Worm (Caenorhabditis elegans) whole organism, L4 larva: Measurements from ENCODE around the gene nhr-98.
A peak's percentile ranks its signal among the peaks of the same experiment; 100 is the strongest.

Experiments
- F49E8.2 ChIP-seq: sonication (generic microtip); optimal IDR thresholded peaks from 2 replicates; lab custom pipeline; 2016; ENCODE audit warnings: missing compliant biosample characterization, mild to moderate bottlenecking, missing genetic modification characterization, borderline replicate concordance
- ceh-82 ChIP-seq: sonication (generic microtip); optimal IDR thresholded peaks from 2 replicates; lab custom pipeline; 2017; ENCODE audit warnings: missing biosample characterization, missing genetic modification characterization
- egl-43 ChIP-seq: fragments of 200-800 bp; sonication (Bioruptor generic); IDR thresholded peaks from 2 replicates; pipeline ENCODE4 v1.3.6; 2022; ENCODE audit warnings: missing genetic modification reagents, missing genetic modification characterization, missing compliant biosample characterization
- fkh-10 ChIP-seq: fragments of 150-350 bp; optimal IDR thresholded peaks from 2 replicates; lab custom pipeline; 2014; ENCODE audit warnings: missing biosample characterization, missing genetic modification reagents, missing genetic modification characterization
- hlh-11 ChIP-seq: fragments of 200-800 bp; sonication (Bioruptor generic); optimal IDR thresholded peaks from 2 replicates; lab custom pipeline; 2018; ENCODE audit warnings: mild to moderate bottlenecking, missing genetic modification characterization, missing compliant biosample characterization
- hlh-30 ChIP-seq: sonication (generic microtip); optimal IDR thresholded peaks from 2 replicates; lab custom pipeline; 2017; ENCODE audit warnings: antibody characterized with exemption, mild to moderate bottlenecking, missing genetic modification characterization, missing compliant biosample characterization; ENCODE audit not compliant: insufficient read depth
- lin-1 ChIP-seq: fragments of 200-800 bp; sonication (Bioruptor generic); IDR thresholded peaks from 2 replicates; pipeline ENCODE4 v1.3.6; 2022; ENCODE audit warnings: missing genetic modification reagents, missing genetic modification characterization, missing compliant biosample characterization
- lir-3 ChIP-seq: sonication (generic microtip); optimal IDR thresholded peaks from 2 replicates; lab custom pipeline; 2016; ENCODE audit warnings: mild to moderate bottlenecking, missing genetic modification characterization, missing compliant biosample characterization
- mxl-2 ChIP-seq: fragments of 200-800 bp; sonication (Bioruptor generic); conservative IDR thresholded peaks from 2 replicates; pipeline ENCODE4 v1.3.6; 2022; ENCODE audit warnings: missing genetic modification reagents, missing genetic modification characterization, missing compliant biosample characterization
- nhr-28 ChIP-seq: fragments of 150-350 bp; optimal IDR thresholded peaks from 2 replicates; lab custom pipeline; 2014; ENCODE audit warnings: missing biosample characterization, missing genetic modification characterization
- unc-39 ChIP-seq: sonication (generic microtip); optimal IDR thresholded peaks from 2 replicates; lab custom pipeline; 2017; ENCODE audit warnings: missing biosample characterization, missing genetic modification characterization
- unc-62 ChIP-seq, 3 experiments: fragments of 150-350 bp in 1 of 3; sonication (generic microtip); optimal IDR thresholded peaks in 2 of 3; peaks in 1 of 3; 1 replicate in 1 of 3; 2 replicates in 2 of 3; lab custom pipeline; 2014 to 2017; ENCODE audit warnings: missing biosample characterization in 3 of 3, missing genetic modification characterization in 3 of 3, missing genetic modification reagents in 3 of 3, missing genotype in 1 of 3
- ztf-11 ChIP-seq: fragments of 150-350 bp; optimal IDR thresholded peaks from 2 replicates; lab custom pipeline; 2014; ENCODE audit warnings: missing biosample characterization, missing genetic modification characterization

ce11 chrV:450757-451501 lies 2.7 kb upstream of the nhr-98 start, which contains the start of gene nhr-123:
- TF ChIP-seq nhr-28 (peak; percentile 46), ceh-82 (tag; lab: Kevin White, UChicago) (no peak), mxl-2 (GFP tag; lab: Robert Waterston, UW) (no peak), hlh-30 (tag; lab: Kevin White, UChicago) (no peak), lin-1 (no peak), unc-39 (tag; lab: Kevin White, UChicago) (no peak), hlh-11 (tag; lab: Kevin White, UChicago) (no peak), egl-43 (GFP tag; lab: Robert Waterston, UW) (no peak), F49E8.2 (tag; lab: Kevin White, UChicago) (no peak), ztf-11 (tag; lab: Kevin White, UChicago) (no peak), fkh-10 (no peak), lir-3 (no peak), unc-62 (GFP tag; optimal IDR thresholded peaks at IDR 0.05 in 1 of 2; lab: Kevin White, UChicago) (peak in 1 of 2 experiments; percentile 25), unc-62 (tag; optimal IDR thresholded peaks at IDR 0.05; lab: Kevin White, UChicago) (no peak)
